Worm (Caenorhabditis elegans) whole organism, dauer: ENCODE results near the gene lgc-18.

Experiments used
- unc-62 ChIP-seq: sonication (generic microtip); optimal IDR thresholded peaks from 2 replicates; lab custom pipeline; 2017; ENCODE audit warnings: missing biosample characterization, missing genetic modification reagents, missing genetic modification characterization

Gene lgc-18

DNA sequence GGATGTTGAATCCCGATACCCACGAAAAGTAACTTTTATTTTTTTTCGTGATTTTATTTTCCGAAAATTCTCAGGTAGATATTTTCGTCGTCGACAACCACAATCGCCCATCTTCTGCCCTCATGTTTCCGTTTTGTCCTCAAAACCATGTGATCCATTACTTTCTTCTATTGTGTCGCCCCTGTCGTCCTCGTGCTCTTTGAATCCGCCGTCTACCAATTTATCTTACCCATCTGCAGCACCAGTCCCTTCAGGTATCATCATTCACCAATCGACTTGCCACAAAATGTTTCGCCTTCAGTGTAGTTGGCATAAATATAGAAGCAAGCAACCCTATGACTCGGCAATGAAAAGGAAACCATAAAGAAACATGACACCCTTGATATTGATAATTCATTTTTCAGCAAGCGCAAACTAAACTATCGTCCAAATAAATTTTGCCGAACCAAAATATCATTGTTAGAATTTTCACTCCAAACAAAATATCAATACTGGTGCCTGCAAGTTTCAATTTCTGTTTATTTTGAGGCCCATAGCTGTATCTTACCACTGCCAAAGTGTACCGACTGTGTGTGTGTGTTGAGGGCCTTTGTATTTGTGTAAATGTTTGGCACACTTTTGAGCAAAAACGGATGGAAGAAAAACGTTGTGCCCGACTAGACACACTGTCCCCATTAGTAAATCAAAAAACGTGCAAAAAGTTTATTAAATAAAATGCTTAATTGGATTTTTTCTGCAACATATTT, 42.4 kb downstream of the lgc-18 start:
- TF ChIP-seq unc-62 (GFP tag; lab: Kevin White, UChicago), result no peak

ce11 chrX:12168765-12169164, 43.4 kb downstream of the lgc-18 start:
- no peak for TF ChIP-seq unc-62 (GFP tag; lab: Kevin White, UChicago)

DNA sequence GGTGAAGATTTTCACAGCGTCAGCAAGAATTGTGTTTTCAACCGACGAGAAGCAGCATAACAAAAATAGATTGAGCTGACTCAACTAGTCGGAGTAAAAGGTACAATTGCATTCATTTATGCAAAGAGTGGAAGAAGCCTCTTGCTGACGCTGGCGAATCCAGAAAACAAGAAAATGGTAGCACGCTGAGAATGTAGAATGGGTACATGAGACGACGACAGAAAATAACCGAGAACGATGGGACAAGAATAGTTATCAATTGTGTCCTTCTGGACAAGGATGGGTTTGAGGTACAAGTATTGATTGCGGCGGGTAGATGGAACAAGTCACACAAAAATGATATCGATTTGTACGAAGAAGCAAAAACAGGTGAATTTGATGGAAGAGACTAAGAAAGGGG, 44.0 kb downstream of the lgc-18 start:
- TF ChIP-seq unc-62 (GFP tag; lab: Kevin White, UChicago), result no peak

DNA sequence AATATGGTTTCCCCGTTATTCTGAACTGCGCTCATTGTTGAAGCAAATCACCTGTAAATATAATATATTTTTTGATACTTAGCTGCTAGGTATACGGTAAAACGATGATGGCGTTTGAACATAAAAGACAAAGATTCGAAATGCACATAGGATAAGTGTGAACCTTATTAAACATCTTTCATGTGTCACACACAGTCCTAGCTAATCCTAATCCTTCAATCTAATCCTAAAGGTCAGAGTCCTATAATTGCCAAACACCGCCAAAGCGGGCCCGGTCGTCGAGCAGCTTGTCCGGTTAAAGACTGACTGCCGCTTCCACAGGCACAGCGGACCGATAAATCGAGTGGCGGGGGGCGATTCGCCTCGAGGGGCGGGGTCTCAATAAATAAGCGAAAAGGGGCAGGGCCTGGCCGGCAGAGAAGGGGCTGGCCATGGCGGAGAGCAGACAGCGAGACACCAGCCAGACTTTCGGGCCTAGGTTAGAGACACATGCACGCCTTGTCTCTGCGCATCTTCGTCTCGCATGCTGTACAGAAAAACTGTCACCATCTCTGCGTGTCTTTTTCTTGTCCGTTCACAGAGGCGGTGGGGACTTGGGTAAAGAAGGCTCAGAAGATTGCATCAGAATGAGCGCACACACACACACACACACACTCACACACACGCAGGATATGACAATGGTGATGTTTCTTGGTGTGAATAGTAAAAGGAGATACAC, 46.4 kb downstream of the lgc-18 start, which contains the start of gene F57G12.1:
Gene F57G12.1, minus strand, starts transcription at position 51 of the 718 bp plus-strand sequence.
- no peak for TF ChIP-seq unc-62 (GFP tag; lab: Kevin White, UChicago)

- no peak for TF ChIP-seq unc-62 (GFP tag; lab: Kevin White, UChicago)
Measured at ce11 chrX:12172482-12173134, 47.2 kb downstream of the lgc-18 start.

DNA sequence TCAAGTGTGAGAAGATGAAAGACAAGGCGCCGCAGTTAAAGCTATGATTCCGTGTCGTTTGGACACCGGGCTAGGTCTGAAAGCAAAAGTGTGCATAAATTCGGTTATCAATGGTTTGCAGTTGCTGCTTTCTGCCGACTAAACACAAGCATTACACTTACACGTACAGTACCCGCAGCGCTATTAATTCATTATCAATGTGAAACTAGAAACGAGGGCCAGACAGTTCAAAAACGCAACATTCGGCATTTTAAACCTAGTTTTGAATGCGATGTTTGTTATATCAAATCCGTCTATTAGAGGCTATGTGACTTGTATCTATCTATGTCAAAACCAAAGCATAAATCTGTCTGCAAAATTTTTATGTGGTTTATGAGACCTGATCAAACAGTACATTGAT, 48.6 kb downstream of the lgc-18 start:
- no peak for TF ChIP-seq unc-62 (GFP tag; lab: Kevin White, UChicago)

- TF ChIP-seq unc-62 (GFP tag; lab: Kevin White, UChicago), result no peak
Measured at ce11 chrX:12174686-12175404, 49.4 kb downstream of the lgc-18 start.

- no peak for TF ChIP-seq unc-62 (GFP tag; lab: Kevin White, UChicago)
Measured at ce11 chrX:12175667-12176278, 50.4 kb downstream of the lgc-18 start.

ce11 chrX:12176394-12176793, 51.0 kb downstream of the lgc-18 start:
- TF ChIP-seq unc-62 (GFP tag; lab: Kevin White, UChicago), result no peak

- TF ChIP-seq unc-62 (GFP tag; lab: Kevin White, UChicago), result no peak
Measured at ce11 chrX:12176873-12177293, 51.5 kb downstream of the lgc-18 start.

DNA sequence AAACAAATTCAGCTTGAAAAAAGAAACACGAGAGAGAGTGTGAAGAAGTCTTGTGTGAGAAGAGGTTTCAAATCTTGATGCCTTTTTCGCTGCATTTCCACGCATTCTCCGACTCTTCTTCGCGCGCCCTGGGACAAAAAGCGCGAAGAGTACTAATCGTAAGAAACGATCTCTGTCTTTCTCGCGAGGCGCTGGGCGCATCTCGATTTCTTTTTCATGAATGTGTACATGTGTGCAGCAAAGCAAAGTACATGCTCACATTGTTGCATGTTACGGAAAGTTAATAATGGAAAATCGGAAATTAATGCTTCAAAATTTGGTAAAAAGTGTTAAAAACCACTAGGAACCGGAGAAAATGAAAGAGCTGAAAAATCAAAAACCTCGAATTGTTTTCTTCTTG, 52.1 kb downstream of the lgc-18 start:
- no peak for TF ChIP-seq unc-62 (GFP tag; lab: Kevin White, UChicago)
